Fruit fly (Drosophila melanogaster): ENCODE measurements around the gene Aven.

Gene Aven

dm6 chrX:12665796-12666338 is 36.4 kb upstream of the Aven start:
- TF ChIP-seq ey (GFP tag; optimal IDR thresholded peaks at IDR 0.05): no peak
- TF ChIP-seq br (GFP tag; optimal IDR thresholded peaks at IDR 0.05): no peak
- no peak for TF ChIP-seq Vsx2 (GFP tag; optimal IDR thresholded peaks at IDR 0.05; ENCODE audit: partially characterized antibody)
- TF ChIP-seq brk (GFP tag; optimal IDR thresholded peaks at IDR 0.05): no peak
- no peak for TF ChIP-seq psq (GFP tag; optimal IDR thresholded peaks at IDR 0.05)
- TF ChIP-seq Jra (GFP tag; optimal IDR thresholded peaks at IDR 0.05): no peak
- TF ChIP-seq dsf (GFP tag; optimal IDR thresholded peaks at IDR 0.05; ENCODE audit: borderline replicate concordance): no peak
- TF ChIP-seq Rel (GFP tag; optimal IDR thresholded peaks at IDR 0.05): no peak
- no peak for TF ChIP-seq Rel (tag; optimal IDR thresholded peaks at IDR 0.05)
- no peak for TF ChIP-seq h (GFP tag; optimal IDR thresholded peaks at IDR 0.05)
- no peak for TF ChIP-seq CG32264 (GFP tag; optimal IDR thresholded peaks at IDR 0.05)
- TF ChIP-seq rgr (GFP tag; optimal IDR thresholded peaks at IDR 0.05): no peak
- no peak for TF ChIP-seq Myc (optimal IDR thresholded peaks at IDR 0.05)
- no peak for TF ChIP-seq woc (GFP tag; optimal IDR thresholded peaks at IDR 0.05)

- TF ChIP-seq psq (GFP tag; optimal IDR thresholded peaks at IDR 0.05): peak; percentile 86
- peak; percentile 42 for TF ChIP-seq GATAd (GFP tag; optimal IDR thresholded peaks at IDR 0.05)
- TF ChIP-seq br (GFP tag; optimal IDR thresholded peaks at IDR 0.05): peak; percentile 80
- TF ChIP-seq OdsH (GFP tag; optimal IDR thresholded peaks at IDR 0.05): peak; percentile 88
- peak; percentile 22 for TF ChIP-seq CrebA (GFP tag; optimal IDR thresholded peaks at IDR 0.05; ENCODE audit: borderline replicate concordance)
- TF ChIP-seq dsf (GFP tag; optimal IDR thresholded peaks at IDR 0.05; ENCODE audit: borderline replicate concordance): no peak
- peak; percentile 88 for TF ChIP-seq dmrt93B (GFP tag; optimal IDR thresholded peaks at IDR 0.05)
- peak; percentile 90 for TF ChIP-seq Dif (GFP tag; optimal IDR thresholded peaks at IDR 0.05; ENCODE audit: partially characterized antibody)
- no peak for TF ChIP-seq Mio (GFP tag; optimal IDR thresholded peaks at IDR 0.05)
- peak; percentile 53 for TF ChIP-seq woc (GFP tag; optimal IDR thresholded peaks at IDR 0.05)
- TF ChIP-seq Dfd (GFP tag; optimal IDR thresholded peaks at IDR 0.05): no peak
- TF ChIP-seq foxo (GFP tag; optimal IDR thresholded peaks at IDR 0.05): peak in 1 of 2 experiments; percentile 94
- TF ChIP-seq N (GFP tag; optimal IDR thresholded peaks at IDR 0.05): no peak
- TF ChIP-seq tai (GFP tag; optimal IDR thresholded peaks at IDR 0.05): peak; percentile 76
- peak; percentile 93 for TF ChIP-seq rgr (GFP tag; optimal IDR thresholded peaks at IDR 0.05)
- TF ChIP-seq usp (GFP tag; optimal IDR thresholded peaks at IDR 0.05): no peak
- TF ChIP-seq jim (GFP tag; optimal IDR thresholded peaks at IDR 0.05): no peak
- peak; percentile 82 for TF ChIP-seq fru (GFP tag; optimal IDR thresholded peaks at IDR 0.05)
- no peak for TF ChIP-seq Vsx2 (GFP tag; optimal IDR thresholded peaks at IDR 0.05; ENCODE audit: partially characterized antibody)
- TF ChIP-seq HLH106 (tag; optimal IDR thresholded peaks at IDR 0.05): peak; percentile 95
- TF ChIP-seq Sp1 (GFP tag; optimal IDR thresholded peaks at IDR 0.05): peak; percentile 94
- TF ChIP-seq Hr83 (GFP tag; optimal IDR thresholded peaks at IDR 0.05; ENCODE audit: poor library complexity, severe bottlenecking): peak; percentile 19
- peak; percentile 81 for TF ChIP-seq brk (GFP tag; optimal IDR thresholded peaks at IDR 0.05)
- TF ChIP-seq Abd-B (GFP tag; optimal IDR thresholded peaks at IDR 0.05): no peak
- TF ChIP-seq Rel (GFP tag; optimal IDR thresholded peaks at IDR 0.05): peak; percentile 27
- TF ChIP-seq Rel (tag; optimal IDR thresholded peaks at IDR 0.05): peak; percentile 67
- TF ChIP-seq Myc (optimal IDR thresholded peaks at IDR 0.05): no peak
- peak; percentile 58 for TF ChIP-seq CG32264 (GFP tag; optimal IDR thresholded peaks at IDR 0.05)
- TF ChIP-seq sage (GFP tag; optimal IDR thresholded peaks at IDR 0.05): peak; percentile 82
- TF ChIP-seq sv (GFP tag; optimal IDR thresholded peaks at IDR 0.05): peak; percentile 25
- TF ChIP-seq CG9705 (GFP tag; optimal IDR thresholded peaks at IDR 0.05): peak; percentile 66
- TF ChIP-seq pan (optimal IDR thresholded peaks at IDR 0.05): no peak
- no peak for TF ChIP-seq lola (GFP tag; optimal IDR thresholded peaks at IDR 0.05)
- TF ChIP-seq h (GFP tag; optimal IDR thresholded peaks at IDR 0.05): peak; percentile 87
- TF ChIP-seq dl (GFP tag; optimal IDR thresholded peaks at IDR 0.05; ENCODE audit: insufficient read depth in 1 of 2, partially characterized antibody in 2 of 2): peak; percentile 69 to 91
- TF ChIP-seq Hnf4 (GFP tag; optimal IDR thresholded peaks at IDR 0.05): peak; percentile 90
- TF ChIP-seq Hr78 (GFP tag; optimal IDR thresholded peaks at IDR 0.05): no peak
- TF ChIP-seq Jra (GFP tag; optimal IDR thresholded peaks at IDR 0.05): peak; percentile 9
- TF ChIP-seq ey (GFP tag; optimal IDR thresholded peaks at IDR 0.05): peak; percentile 88
Observed at dm6 chrX:12665112-12665795, 35.8 kb upstream of the Aven start.
